Worm (Caenorhabditis elegans): ENCODE results near the gene W06F12.2.

DNA sequence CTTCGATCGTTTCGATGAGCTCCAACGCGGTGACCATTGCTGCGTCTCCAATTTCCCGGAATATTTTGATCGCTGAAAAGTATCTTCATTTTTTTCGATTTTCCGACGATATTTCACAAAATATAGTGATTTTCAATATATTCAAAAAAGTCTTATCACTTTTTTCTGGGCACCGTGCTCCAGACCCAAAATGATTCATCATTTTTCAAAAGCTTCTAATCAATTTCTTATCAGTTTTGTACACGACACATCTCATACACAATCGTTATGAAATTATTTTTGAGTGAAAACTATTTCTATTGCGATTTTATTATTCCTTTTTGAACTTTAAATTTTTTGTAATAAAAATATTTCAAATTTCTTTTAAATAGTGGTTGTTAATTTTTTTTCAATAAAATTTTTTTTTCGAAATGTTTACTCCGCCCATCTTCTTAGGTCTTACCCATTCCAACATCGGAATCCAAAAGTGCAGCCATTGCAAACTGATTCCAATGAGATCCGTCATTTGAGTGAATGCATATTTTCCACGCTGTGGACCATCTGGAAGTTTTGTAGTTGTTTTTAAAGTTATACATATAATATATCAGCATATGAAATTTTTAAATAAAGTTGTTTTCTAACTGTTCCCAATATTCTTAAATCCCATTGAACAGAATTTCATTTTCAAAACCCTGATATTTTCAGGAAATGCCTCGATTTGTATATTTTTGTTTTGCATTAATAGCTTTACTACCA, 52.6 kb downstream of the W06F12.2 start, which contains the start of gene sid-2:
- TF ChIP-seq hmbx-1 (tag; optimal IDR thresholded peaks at IDR 0.05): no peak
- no peak for TF ChIP-seq F13C5.2 (tag; optimal IDR thresholded peaks at IDR 0.05)
- no peak for TF ChIP-seq pes-1 (GFP tag; IDR thresholded peaks at IDR 0.05)
- TF ChIP-seq ceh-13 (GFP tag; optimal IDR thresholded peaks at IDR 0.05): no peak
- no peak for TF ChIP-seq tbx-37 (GFP tag; conservative IDR thresholded peaks at IDR 0.05)
- TF ChIP-seq tra-4 (tag; optimal IDR thresholded peaks at IDR 0.05): no peak
- no peak for TF ChIP-seq B0310.2 (tag; optimal IDR thresholded peaks at IDR 0.05)
- no peak for TF ChIP-seq ets-7 (tag; optimal IDR thresholded peaks at IDR 0.05)
- TF ChIP-seq tbx-11 (GFP tag; IDR thresholded peaks at IDR 0.05): no peak
- no peak for TF ChIP-seq ama-1 (optimal IDR thresholded peaks at IDR 0.05)
- TF ChIP-seq aly-1 (tag; optimal IDR thresholded peaks at IDR 0.05): no peak
- no peak for TF ChIP-seq ceh-36 (tag; optimal IDR thresholded peaks at IDR 0.05)
- TF ChIP-seq scrt-1 (GFP tag; IDR thresholded peaks at IDR 0.05): no peak

Data from whole organism, early embryonic.